Fruit fly (Drosophila melanogaster) whole organism, prepupa: ENCODE measurements around the gene PQBP1.

Source experiments
- Blimp-1 ChIP-seq: fragments of 200-800 bp; sonication (Bioruptor generic); optimal IDR thresholded peaks from 3 replicates; lab custom pipeline; 2017; ENCODE audit warnings: missing biosample characterization, missing genetic modification characterization, mild to moderate bottlenecking, moderate library complexity, missing genetic modification reagents
- CG10669 ChIP-seq: fragments of 200-800 bp; sonication (Bioruptor generic); optimal IDR thresholded peaks from 3 replicates; lab custom pipeline; 2018; ENCODE audit warnings: missing biosample characterization, mild to moderate bottlenecking, missing genetic modification characterization, moderate library complexity
- CG11762 ChIP-seq: fragments of 200-800 bp; sonication (Bioruptor generic); optimal IDR thresholded peaks from 3 replicates; lab custom pipeline; 2016; ENCODE audit warnings: missing biosample characterization, missing genetic modification characterization; ENCODE audit not compliant: insufficient read depth
- CG31627 ChIP-seq: fragments of 200-800 bp; sonication (Bioruptor generic); optimal IDR thresholded peaks from 3 replicates; lab custom pipeline; 2016; ENCODE audit warnings: missing biosample characterization, missing genetic modification characterization
- CG32006 ChIP-seq: fragments of 200-800 bp; sonication (Bioruptor generic); optimal IDR thresholded peaks from 3 replicates; lab custom pipeline; 2017; ENCODE audit warnings: missing biosample characterization, mild to moderate bottlenecking, missing genetic modification characterization
- CG6792 ChIP-seq: fragments of 200-800 bp; sonication (Bioruptor generic); optimal IDR thresholded peaks from 3 replicates; lab custom pipeline; 2016; ENCODE audit warnings: missing biosample characterization, missing genetic modification characterization
- CG6808 ChIP-seq: fragments of 200-800 bp; sonication (Bioruptor generic); optimal IDR thresholded peaks from 3 replicates; lab custom pipeline; 2017; ENCODE audit warnings: missing biosample characterization, missing genetic modification characterization, mild to moderate bottlenecking, moderate library complexity, missing genetic modification reagents
- CG8119 ChIP-seq: fragments of 200-800 bp; sonication (Bioruptor generic); IDR thresholded peaks from 3 replicates; pipeline ENCODE4 v1.3.6; 2022; ENCODE audit warnings: missing biosample characterization, missing genetic modification characterization
- CG9139 ChIP-seq: fragments of 200-800 bp; sonication (Bioruptor generic); optimal IDR thresholded peaks from 3 replicates; lab custom pipeline; 2017; ENCODE audit warnings: missing biosample characterization, mild to moderate bottlenecking, missing genetic modification characterization
- Eip93F ChIP-seq: fragments of 200-800 bp; sonication (Bioruptor generic); optimal IDR thresholded peaks from 2 replicates; lab custom pipeline; 2016; ENCODE audit warnings: missing biosample characterization, mild to moderate bottlenecking, missing genetic modification characterization
- Gug ChIP-seq: fragments of 200-800 bp; sonication (Bioruptor generic); IDR thresholded peaks from 2 replicates; pipeline ENCODE4 v1.3.6; 2022; ENCODE audit warnings: missing biosample characterization, missing genetic modification characterization
- Hr4 ChIP-seq: fragments of 200-800 bp; sonication (Bioruptor generic); optimal IDR thresholded peaks from 3 replicates; lab custom pipeline; 2016; ENCODE audit warnings: missing biosample characterization, missing genetic modification characterization
- Lpt ChIP-seq: fragments of 200-800 bp; sonication (Bioruptor generic); optimal IDR thresholded peaks from 3 replicates; lab custom pipeline; 2016; ENCODE audit warnings: missing biosample characterization, missing genetic modification characterization
- vri ChIP-seq: fragments of 200-800 bp; sonication (Bioruptor generic); optimal IDR thresholded peaks from 3 replicates; lab custom pipeline; 2016; ENCODE audit warnings: missing biosample characterization, mild to moderate bottlenecking, missing genetic modification characterization

dm6 chr3R:25082348-25082747 is 16.8 kb downstream of the PQBP1 start, which contains the start of gene fd96Ca:
- TF ChIP-seq CG31627 (GFP tag; lab: Kevin White, UChicago) (no peak), CG11762 (GFP tag; lab: Kevin White, UChicago) (no peak), CG9139 (GFP tag; lab: Kevin White, UChicago) (no peak), CG32006 (GFP tag; lab: Kevin White, UChicago) (no peak), CG6792 (GFP tag; lab: Kevin White, UChicago) (no peak), CG6808 (GFP tag; lab: Kevin White, UChicago) (no peak), Lpt (no peak), CG8119 (GFP tag; lab: Robert Waterston, UW) (no peak), CG10669 (GFP tag; lab: Kevin White, UChicago) (no peak), Gug (GFP tag; lab: Robert Waterston, UW) (no peak), Blimp-1 (GFP tag; lab: Kevin White, UChicago) (no peak), Hr4 (no peak), Eip93F (no peak), vri (GFP tag; lab: Kevin White, UChicago) (no peak)
